Worm (Caenorhabditis elegans): ENCODE data around the gene F43C11.2.

F43C11.2 gene

ce11 chrII:2378465-2379009, 24.0 kb downstream of the F43C11.2 start (continued):
- TF ChIP-seq Y56A3A.18 (GFP tag; IDR thresholded peaks at IDR 0.05), result peak; percentile 51; the same call in 1 of the 2 replicates
- TF ChIP-seq F57C9.4 (tag; optimal IDR thresholded peaks at IDR 0.05), result no peak
- no peak for TF ChIP-seq ceh-100 (GFP tag; IDR thresholded peaks at IDR 0.05)
- TF ChIP-seq nhr-120 (GFP tag; IDR thresholded peaks at IDR 0.05), result no peak
- no peak for TF ChIP-seq F55B11.4 (tag; optimal IDR thresholded peaks at IDR 0.05; ENCODE audit: borderline replicate concordance, insufficient read depth)
- no peak for TF ChIP-seq mel-28 (tag; optimal IDR thresholded peaks at IDR 0.05; ENCODE audit: borderline replicate concordance)
- no peak for TF ChIP-seq unc-130 (GFP tag; optimal IDR thresholded peaks at IDR 0.05)
- no peak for TF ChIP-seq lin-40 (tag; optimal IDR thresholded peaks at IDR 0.05)
- no peak for TF ChIP-seq lin-54 (GFP tag; optimal IDR thresholded peaks at IDR 0.05)
- TF ChIP-seq F37B4.10 (GFP tag; IDR thresholded peaks at IDR 0.05), result no peak
- no peak for TF ChIP-seq lin-35 (GFP tag; optimal IDR thresholded peaks at IDR 0.05)
- TF ChIP-seq ekl-4 (GFP tag; IDR thresholded peaks at IDR 0.05), result no peak
- TF ChIP-seq F52B5.7 (tag; optimal IDR thresholded peaks at IDR 0.05), result no peak
- peak; percentile 28; the same call in 1 of the 2 replicates for TF ChIP-seq pbrm-1 (GFP tag; IDR thresholded peaks at IDR 0.05)
- no peak for TF ChIP-seq athp-1 (tag; optimal IDR thresholded peaks at IDR 0.05)
- TF ChIP-seq nfya-2 (GFP tag; IDR thresholded peaks at IDR 0.05), result no peak
- TF ChIP-seq zim-3 (tag; optimal IDR thresholded peaks at IDR 0.05), result no peak
- TF ChIP-seq K11D2.4 (GFP tag; IDR thresholded peaks at IDR 0.05), result 0 out of 2 replicates have a peak, but pooled peaks have one; percentile 20
- TF ChIP-seq ztf-22 (GFP tag; optimal IDR thresholded peaks at IDR 0.05), result peak; percentile 100
- no peak for TF ChIP-seq ceh-58 (GFP tag; IDR thresholded peaks at IDR 0.05)
- no peak for TF ChIP-seq B0035.1 (tag; optimal IDR thresholded peaks at IDR 0.05)
- no peak for TF ChIP-seq bed-1 (GFP tag; IDR thresholded peaks at IDR 0.05)
- TF ChIP-seq ZK185.1 (tag; optimal IDR thresholded peaks at IDR 0.05; ENCODE audit: poor library complexity, severe bottlenecking), result no peak
- TF ChIP-seq ets-4 (GFP tag; optimal IDR thresholded peaks at IDR 0.05), result peak; percentile 99
- TF ChIP-seq snpc-4 (GFP tag; optimal IDR thresholded peaks at IDR 0.05), result no peak
- TF ChIP-seq snpc-4 (tag; optimal IDR thresholded peaks at IDR 0.05), result peak in 1 of 4 experiments; percentile 44
- TF ChIP-seq dpff-1 (tag; optimal IDR thresholded peaks at IDR 0.05), result no peak
- peak; percentile 65 for TF ChIP-seq tbp1 (GFP tag; optimal IDR thresholded peaks at IDR 0.05)
- TF ChIP-seq nhr-179 (tag; optimal IDR thresholded peaks at IDR 0.05), result no peak
- TF ChIP-seq F33H1.4 (GFP tag; IDR thresholded peaks at IDR 0.05), result no peak
- peak; percentile 100 for TF ChIP-seq nhr-80 (tag; optimal IDR thresholded peaks at IDR 0.05)
- peak; percentile 64 for TF ChIP-seq sptf-2 (GFP tag; optimal IDR thresholded peaks at IDR 0.05)
- no peak for TF ChIP-seq Y53F4B.3 (GFP tag; IDR thresholded peaks at IDR 0.05)
- TF ChIP-seq cebp-1 (GFP tag; IDR thresholded peaks at IDR 0.05), result no peak
- TF ChIP-seq cebp-1 (tag; optimal IDR thresholded peaks at IDR 0.05), result no peak
- TF ChIP-seq mes-4 (tag; optimal IDR thresholded peaks at IDR 0.05), result no peak
- no peak for TF ChIP-seq lsl-1 (GFP tag; optimal IDR thresholded peaks at IDR 0.05)
- TF ChIP-seq tbx-9 (tag; optimal IDR thresholded peaks at IDR 0.05; ENCODE audit: borderline replicate concordance), result no peak
- TF ChIP-seq atf-7 (tag; optimal IDR thresholded peaks at IDR 0.05), result peak; percentile 99
- TF ChIP-seq rpc-1 (optimal IDR thresholded peaks at IDR 0.05), result no peak
- TF ChIP-seq rpc-1 (tag; optimal IDR thresholded peaks at IDR 0.05), result no peak
- TF ChIP-seq somi-1 (GFP tag; optimal IDR thresholded peaks at IDR 0.05), result no peak
- TF ChIP-seq hsf-1 (GFP tag; IDR thresholded peaks at IDR 0.05), result no peak
- no peak for TF ChIP-seq egrh-3 (GFP tag; IDR thresholded peaks at IDR 0.05)
- TF ChIP-seq madf-8 (GFP tag; conservative IDR thresholded peaks at IDR 0.05), result no peak
- TF ChIP-seq nfyb-1 (GFP tag; IDR thresholded peaks at IDR 0.05), result peak; percentile 91
- TF ChIP-seq ztf-28 (GFP tag; IDR thresholded peaks at IDR 0.05), result no peak
- TF ChIP-seq rcor-1 (GFP tag; IDR thresholded peaks at IDR 0.05), result no peak
- TF ChIP-seq Y67H2A.10 (GFP tag; conservative IDR thresholded peaks at IDR 0.05), result no peak
- no peak for TF ChIP-seq ztf-25 (GFP tag; IDR thresholded peaks at IDR 0.05)

Data from whole organism, young adult.